Fruit fly (Drosophila melanogaster): ENCODE data around the gene CG9855.

DNA sequence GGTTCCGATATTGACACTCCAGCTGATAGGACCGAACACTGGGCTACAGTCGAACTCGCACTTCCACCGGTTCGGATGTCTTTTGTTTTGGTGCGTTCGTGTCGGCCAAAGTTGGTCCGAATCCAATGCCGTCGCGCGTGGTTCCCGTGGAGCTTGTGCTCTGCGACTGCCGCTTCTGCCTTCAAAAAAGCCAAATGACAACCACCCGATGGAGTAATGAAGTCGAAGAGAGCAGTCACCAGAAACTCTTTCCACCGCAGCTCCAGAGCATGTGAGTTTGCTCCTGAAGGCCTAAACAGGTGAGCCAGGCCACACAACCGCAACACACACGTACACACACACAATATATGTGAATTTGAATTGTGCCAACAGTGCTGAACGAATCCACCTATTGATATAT, 3.6 kb downstream of the CG9855 start, which contains the start of gene CG34112:
- TF ChIP-seq CTCF (optimal IDR thresholded peaks at IDR 0.05) (no peak), CG8478 (optimal IDR thresholded peaks at IDR 0.05) (no peak)

Data from S2 (cell line).